Worm (Caenorhabditis elegans) whole organism, late embryonic: Measurements from ENCODE around the gene R12C12.5.

Experiments used
- ama-1 ChIP-seq: fragments of 150-350 bp; optimal IDR thresholded peaks from 2 replicates; lab custom pipeline; 2014
- ceh-30 ChIP-seq: fragments of 150-350 bp; optimal IDR thresholded peaks from 2 replicates; lab custom pipeline; 2014; ENCODE audit warnings: missing biosample characterization, missing genetic modification characterization
- fkh-10 ChIP-seq: fragments of 150-350 bp; optimal IDR thresholded peaks from 2 replicates; lab custom pipeline; 2014; ENCODE audit warnings: missing biosample characterization, missing genetic modification reagents, missing genetic modification characterization
- nfya-1 ChIP-seq: sonication (generic microtip); optimal IDR thresholded peaks from 2 replicates; lab custom pipeline; 2017; ENCODE audit warnings: missing genetic modification characterization, mild to moderate bottlenecking, missing compliant biosample characterization, antibody characterized with exemption, moderate library complexity
- unc-55 ChIP-seq: sonication (generic microtip); optimal IDR thresholded peaks from 2 replicates; lab custom pipeline; 2017; ENCODE audit warnings: missing biosample characterization, missing genetic modification reagents, missing genetic modification characterization

DNA sequence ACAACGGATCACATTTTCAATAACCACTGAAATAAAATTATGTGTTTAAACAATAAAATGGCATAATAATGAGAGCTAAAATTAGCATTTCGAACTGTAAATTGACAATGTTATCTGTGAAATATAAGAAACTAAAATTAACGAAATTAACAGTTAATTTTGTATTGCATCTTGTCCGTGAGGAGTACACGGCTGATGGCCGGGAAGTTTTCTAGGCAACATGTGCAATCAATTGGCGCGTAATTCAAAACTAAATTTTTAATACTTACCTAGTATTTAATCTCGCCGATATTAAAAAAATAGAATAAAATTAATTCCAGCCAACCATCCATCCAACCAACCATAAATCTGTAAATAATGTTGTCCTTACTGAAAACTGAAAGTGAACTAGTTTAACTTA lies 16.5 kb upstream of the R12C12.5 start:
- TF ChIP-seq nfya-1 (no peak), ceh-30 (tag; lab: Kevin White, UChicago) (no peak), unc-55 (GFP tag; lab: Kevin White, UChicago) (no peak), ama-1 (lab: Kevin White, UChicago) (no peak), fkh-10 (GFP tag; lab: Kevin White, UChicago) (no peak)
